Fruit fly (Drosophila melanogaster) whole organism, embryonic: ENCODE data around the gene Theg.

Experiments used
- CG42726 ChIP-seq: fragments of 200-800 bp; sonication (Bioruptor generic); IDR thresholded peaks from 2 replicates; pipeline ENCODE4 v1.3.6; 2022; ENCODE audit warnings: missing biosample characterization, missing genetic modification characterization; ENCODE audit not compliant: partially characterized antibody
- Poxn ChIP-seq: fragments of 200-800 bp; sonication (Bioruptor generic); IDR thresholded peaks from 2 replicates; pipeline ENCODE4 v1.3.6; 2022; ENCODE audit warnings: missing biosample characterization, missing genetic modification characterization

DNA sequence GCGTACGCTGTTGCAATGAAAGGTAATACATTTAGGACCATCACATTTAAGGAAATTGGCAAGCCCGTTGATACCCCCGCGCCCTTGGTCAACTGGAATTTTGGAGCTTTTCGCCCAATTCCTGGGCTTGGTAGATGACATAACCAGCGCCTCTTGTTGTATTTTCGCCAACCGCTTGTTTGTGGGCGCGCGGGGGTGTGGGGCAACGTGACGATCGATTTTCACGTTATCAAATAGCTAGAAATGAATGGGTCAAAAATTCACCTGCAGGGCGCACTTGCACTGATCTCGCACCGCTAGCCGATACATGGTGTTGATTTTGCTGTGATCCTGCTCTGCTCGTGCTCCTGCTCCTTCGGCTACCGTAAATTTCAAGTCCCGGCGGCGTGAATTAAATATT is 8.1 kb downstream of the Theg start:
- no peak for TF ChIP-seq Poxn (GFP tag; lab: Robert Waterston, UW)
- no peak for TF ChIP-seq CG42726 (GFP tag; lab: Robert Waterston, UW)
